Worm (Caenorhabditis elegans): ENCODE data around the gene Y47D3A.34.

Gene Y47D3A.34

ce11 chrIII:11234742-11235141 lies at the start of gene Y47D3A.34:
TSS of gene Y47D3A.34 (minus strand) at chrIII:11234861.
- no peak for TF ChIP-seq F13H6.1 (tag; optimal IDR thresholded peaks at IDR 0.05)
- TF ChIP-seq snpc-4 (tag; optimal IDR thresholded peaks at IDR 0.05), result no peak
- TF ChIP-seq mab-5 (tag; optimal IDR thresholded peaks at IDR 0.05), result no peak
- no peak for TF ChIP-seq zag-1 (tag; optimal IDR thresholded peaks at IDR 0.05)
- TF ChIP-seq ztf-11 (tag; optimal IDR thresholded peaks at IDR 0.05), result no peak
- no peak for TF ChIP-seq unc-62 (GFP tag; optimal IDR thresholded peaks at IDR 0.05)

- TF ChIP-seq mbf-1 (tag; optimal IDR thresholded peaks at IDR 0.05) (no peak), fos-1 (tag; optimal IDR thresholded peaks at IDR 0.05) (no peak), mab-5 (tag; optimal IDR thresholded peaks at IDR 0.05) (no peak), nhr-12 (tag; optimal IDR thresholded peaks at IDR 0.05) (no peak), Y55F3AM.14 (GFP tag; optimal IDR thresholded peaks at IDR 0.05) (no peak), ztf-4 (tag; optimal IDR thresholded peaks at IDR 0.05) (no peak), nhr-237 (tag; optimal IDR thresholded peaks at IDR 0.05) (no peak), dmd-4 (tag; optimal IDR thresholded peaks at IDR 0.05) (no peak), unc-62 (GFP tag; optimal IDR thresholded peaks at IDR 0.05) (no peak), F13H6.1 (tag; optimal IDR thresholded peaks at IDR 0.05) (no peak), sma-9 (GFP tag; optimal IDR thresholded peaks at IDR 0.05) (no peak), sma-9 (tag; optimal IDR thresholded peaks at IDR 0.05) (no peak), peb-1 (tag; optimal IDR thresholded peaks at IDR 0.05) (no peak)
Measured at ce11 chrIII:11283648-11284047, 49.0 kb upstream of the Y47D3A.34 start.

ce11 chrIII:11279954-11280353 lies 45.3 kb upstream of the Y47D3A.34 start:
- TF ChIP-seq nhr-11 (tag; optimal IDR thresholded peaks at IDR 0.05) (no peak), nhr-23 (tag; optimal IDR thresholded peaks at IDR 0.05) (no peak), lin-39 (tag; optimal IDR thresholded peaks at IDR 0.05) (no peak), dmd-4 (tag; optimal IDR thresholded peaks at IDR 0.05) (no peak), ceh-16 (tag; optimal IDR thresholded peaks at IDR 0.05) (no peak), lin-13 (GFP tag; optimal IDR thresholded peaks at IDR 0.05) (no peak), aly-2 (tag; optimal IDR thresholded peaks at IDR 0.05) (no peak), ztf-4 (tag; optimal IDR thresholded peaks at IDR 0.05) (no peak), C34F6.9 (tag; optimal IDR thresholded peaks at IDR 0.05) (no peak), egl-27 (tag; optimal IDR thresholded peaks at IDR 0.05) (no peak), zag-1 (tag; optimal IDR thresholded peaks at IDR 0.05) (no peak), nhr-12 (tag; optimal IDR thresholded peaks at IDR 0.05) (no peak), gmeb-1 (tag; optimal IDR thresholded peaks at IDR 0.05) (no peak)

ce11 chrIII:11278817-11279216 lies 44.2 kb upstream of the Y47D3A.34 start, which contains the start of gene Y47D3A.21:
TSS of gene Y47D3A.21 (minus strand) at chrIII:11278917.
- TF ChIP-seq nhr-25 (tag; optimal IDR thresholded peaks at IDR 0.05) (no peak), ZK546.5 (tag; optimal IDR thresholded peaks at IDR 0.05) (no peak), peb-1 (tag; optimal IDR thresholded peaks at IDR 0.05) (no peak), nhr-12 (tag; optimal IDR thresholded peaks at IDR 0.05) (no peak), ztf-1 (GFP tag; conservative IDR thresholded peaks at IDR 0.05) (no peak), elt-3 (tag; optimal IDR thresholded peaks at IDR 0.05) (no peak), fos-1 (tag; optimal IDR thresholded peaks at IDR 0.05) (no peak), nhr-129 (tag; optimal IDR thresholded peaks at IDR 0.05) (no peak), nhr-11 (tag; optimal IDR thresholded peaks at IDR 0.05) (no peak), ztf-11 (tag; optimal IDR thresholded peaks at IDR 0.05) (no peak), lsy-2 (tag; optimal IDR thresholded peaks at IDR 0.05) (no peak), nhr-23 (tag; optimal IDR thresholded peaks at IDR 0.05) (no peak), blmp-1 (tag; optimal IDR thresholded peaks at IDR 0.05; ENCODE audit: insufficient read depth) (no peak), unc-39 (tag; optimal IDR thresholded peaks at IDR 0.05) (no peak), mbf-1 (tag; optimal IDR thresholded peaks at IDR 0.05) (no peak), alr-1 (tag; optimal IDR thresholded peaks at IDR 0.05) (no peak), gmeb-1 (tag; optimal IDR thresholded peaks at IDR 0.05) (no peak), ztf-4 (tag; optimal IDR thresholded peaks at IDR 0.05) (no peak)

DNA sequence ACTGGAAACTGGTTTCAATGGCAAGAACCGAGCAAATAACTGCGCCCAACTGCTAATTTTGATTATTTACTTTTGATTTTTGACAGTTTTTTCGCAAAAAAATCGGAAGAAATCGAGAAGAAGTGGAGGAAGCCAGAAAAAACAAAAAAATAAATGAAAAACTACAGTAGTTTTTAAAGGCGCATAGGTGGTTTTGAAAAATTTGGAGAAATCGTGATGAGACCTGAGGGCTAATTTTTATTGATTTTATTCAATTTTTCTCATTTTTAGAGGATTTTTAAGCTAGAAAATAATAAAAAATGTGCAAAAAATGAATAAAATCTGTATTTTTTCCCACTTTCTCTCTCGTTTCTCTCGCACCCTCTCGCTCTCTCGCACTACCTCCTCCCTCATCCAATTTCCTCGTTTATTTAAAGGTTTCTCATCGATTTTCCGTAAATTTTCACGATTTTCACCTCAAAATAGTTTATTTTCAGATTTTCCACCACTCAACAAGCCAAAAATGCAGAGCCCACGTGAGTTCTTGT lies 40.0 kb upstream of the Y47D3A.34 start, which contains the start of gene Y47D3A.20:
TSS of gene Y47D3A.20 (plus strand) at position 477 of the 527 bp plus-strand sequence.
- no peak for TF ChIP-seq ceh-16 (tag; optimal IDR thresholded peaks at IDR 0.05)
- no peak for TF ChIP-seq nhr-12 (tag; optimal IDR thresholded peaks at IDR 0.05)
- TF ChIP-seq lin-39 (tag; optimal IDR thresholded peaks at IDR 0.05), result no peak
- TF ChIP-seq nhr-237 (tag; optimal IDR thresholded peaks at IDR 0.05), result no peak
- no peak for TF ChIP-seq F13H6.1 (tag; optimal IDR thresholded peaks at IDR 0.05)
- TF ChIP-seq peb-1 (tag; optimal IDR thresholded peaks at IDR 0.05), result no peak
- TF ChIP-seq Y55F3AM.14 (GFP tag; optimal IDR thresholded peaks at IDR 0.05), result no peak
- no peak for TF ChIP-seq unc-39 (tag; optimal IDR thresholded peaks at IDR 0.05)
- TF ChIP-seq elt-1 (tag; optimal IDR thresholded peaks at IDR 0.05), result no peak
- TF ChIP-seq mbf-1 (tag; optimal IDR thresholded peaks at IDR 0.05), result no peak
- TF ChIP-seq ama-1 (optimal IDR thresholded peaks at IDR 0.05), result no peak
- no peak for TF ChIP-seq lin-11 (tag; optimal IDR thresholded peaks at IDR 0.05)
- TF ChIP-seq unc-55 (GFP tag; optimal IDR thresholded peaks at IDR 0.05), result no peak
- TF ChIP-seq unc-62 (GFP tag; optimal IDR thresholded peaks at IDR 0.05), result no peak
- TF ChIP-seq fos-1 (tag; optimal IDR thresholded peaks at IDR 0.05), result no peak
- no peak for TF ChIP-seq C34F6.9 (tag; optimal IDR thresholded peaks at IDR 0.05)
- no peak for TF ChIP-seq zag-1 (tag; optimal IDR thresholded peaks at IDR 0.05)
- TF ChIP-seq mab-5 (tag; optimal IDR thresholded peaks at IDR 0.05), result no peak

All from whole organism, L2 larva.